Fruit fly (Drosophila melanogaster) whole organism, embryonic: ENCODE results near the gene CG46523.

Experiments used
- Adf1 ChIP-seq: fragments of 200-800 bp; sonication (Bioruptor generic); IDR thresholded peaks from 2 replicates; pipeline ENCODE4 v1.3.6; 2022; ENCODE audit warnings: missing biosample characterization, missing genetic modification characterization
- B-H1 ChIP-seq: fragments of 200-800 bp; sonication (Bioruptor generic); IDR thresholded peaks from 3 replicates; pipeline ENCODE4 v1.3.6; 2022; ENCODE audit warnings: missing biosample characterization, missing genetic modification characterization
- CG1024 ChIP-seq: fragments of 200-800 bp; sonication (Bioruptor generic); IDR thresholded peaks from 2 replicates; pipeline ENCODE4 v1.3.6; 2022; ENCODE audit warnings: missing biosample characterization, missing genetic modification characterization
- CG10959 ChIP-seq: fragments of 200-800 bp; sonication (Bioruptor generic); IDR thresholded peaks from 2 replicates; pipeline ENCODE4 v1.3.6; 2022; ENCODE audit warnings: missing biosample characterization, missing genetic modification characterization
- CG12104 ChIP-seq: fragments of 200-800 bp; sonication (Bioruptor generic); optimal IDR thresholded peaks from 3 replicates; lab custom pipeline; 2016; ENCODE audit warnings: missing biosample characterization, missing genetic modification characterization
- CG12236 ChIP-seq: fragments of 200-800 bp; sonication (Bioruptor generic); optimal IDR thresholded peaks from 2 replicates; lab custom pipeline; 2016; ENCODE audit warnings: missing biosample characterization, missing genetic modification characterization
- CG12942 ChIP-seq: fragments of 200-800 bp; sonication (Bioruptor generic); optimal IDR thresholded peaks from 3 replicates; lab custom pipeline; 2016; ENCODE audit warnings: missing biosample characterization, missing genetic modification characterization
- CG13624 ChIP-seq: fragments of 200-800 bp; sonication (Bioruptor generic); optimal IDR thresholded peaks from 2 replicates; lab custom pipeline; 2016; ENCODE audit warnings: missing biosample characterization, missing genetic modification characterization
- CG17612 ChIP-seq: fragments of 200-800 bp; sonication (Bioruptor generic); IDR thresholded peaks from 2 replicates; pipeline ENCODE4 v1.3.6; 2022; ENCODE audit warnings: missing biosample characterization, missing genetic modification characterization
- CG18476 ChIP-seq: fragments of 200-800 bp; sonication (Bioruptor generic); optimal IDR thresholded peaks from 2 replicates; lab custom pipeline; 2016; ENCODE audit warnings: missing biosample characterization, mild to moderate bottlenecking, missing genetic modification characterization
- CG30403 ChIP-seq: fragments of 200-800 bp; sonication (Bioruptor generic); optimal IDR thresholded peaks from 3 replicates; lab custom pipeline; 2016; ENCODE audit warnings: missing biosample characterization, missing genetic modification characterization
- CG3281 ChIP-seq: fragments of 200-800 bp; sonication (Bioruptor generic); optimal IDR thresholded peaks from 3 replicates; lab custom pipeline; 2017; ENCODE audit warnings: missing biosample characterization, mild to moderate bottlenecking, missing genetic modification characterization
- CG33557 ChIP-seq: fragments of 200-800 bp; sonication (Bioruptor generic); optimal IDR thresholded peaks from 2 replicates; lab custom pipeline; 2019; ENCODE audit warnings: missing biosample characterization, mild to moderate bottlenecking, missing genetic modification characterization, moderate library complexity
- CG3995 ChIP-seq: fragments of 200-800 bp; sonication (Bioruptor generic); optimal IDR thresholded peaks from 3 replicates; lab custom pipeline; 2016; ENCODE audit warnings: missing biosample characterization, missing genetic modification characterization
- CG4617 ChIP-seq: fragments of 200-800 bp; sonication (Bioruptor generic); optimal IDR thresholded peaks from 3 replicates; lab custom pipeline; 2016; ENCODE audit warnings: missing biosample characterization, missing genetic modification characterization, borderline replicate concordance
- CG6683 ChIP-seq: fragments of 200-800 bp; sonication (Bioruptor generic); optimal IDR thresholded peaks from 2 replicates; lab custom pipeline; 2017; ENCODE audit warnings: missing biosample characterization, mild to moderate bottlenecking, missing genetic modification characterization, missing genetic modification reagents
- CG7786 ChIP-seq: fragments of 200-800 bp; sonication (Bioruptor generic); optimal IDR thresholded peaks from 2 replicates; lab custom pipeline; 2016; ENCODE audit warnings: missing biosample characterization, missing genetic modification characterization
- CG7963 ChIP-seq: fragments of 200-800 bp; sonication (Bioruptor generic); IDR thresholded peaks from 3 replicates; pipeline ENCODE4 v1.3.6; 2022; ENCODE audit warnings: missing biosample characterization, missing genetic modification characterization; ENCODE audit not compliant: partially characterized antibody
- CG8359 ChIP-seq: fragments of 200-800 bp; sonication (Bioruptor generic); optimal IDR thresholded peaks from 2 replicates; lab custom pipeline; 2017; ENCODE audit warnings: missing biosample characterization, mild to moderate bottlenecking, missing genetic modification characterization, borderline replicate concordance
- CG9797 ChIP-seq: fragments of 200-800 bp; sonication (Bioruptor generic); optimal IDR thresholded peaks from 3 replicates; lab custom pipeline; 2018; ENCODE audit warnings: missing biosample characterization, mild to moderate bottlenecking, missing genetic modification characterization
- CG9817 ChIP-seq: fragments of 200-800 bp; sonication (Bioruptor generic); optimal IDR thresholded peaks from 2 replicates; lab custom pipeline; 2018; ENCODE audit warnings: missing biosample characterization, mild to moderate bottlenecking, missing genetic modification characterization, moderate library complexity
- Dip2 ChIP-seq: fragments of 200-800 bp; sonication (Bioruptor generic); IDR thresholded peaks from 2 replicates; pipeline ENCODE4 v1.3.6; 2022; ENCODE audit warnings: missing biosample characterization, missing genetic modification characterization
- Dip3 ChIP-seq: fragments of 200-800 bp; sonication (Bioruptor generic); optimal IDR thresholded peaks from 3 replicates; lab custom pipeline; 2016; ENCODE audit warnings: missing biosample characterization, missing genetic modification characterization
- Fer2 ChIP-seq: fragments of 200-800 bp; sonication (Bioruptor generic); optimal IDR thresholded peaks from 2 replicates; lab custom pipeline; 2018; ENCODE audit warnings: missing biosample characterization, mild to moderate bottlenecking, missing genetic modification characterization, moderate library complexity
- H2.0 ChIP-seq: fragments of 200-800 bp; sonication (Bioruptor generic); IDR thresholded peaks from 2 replicates; pipeline ENCODE4 v1.3.6; 2022; ENCODE audit warnings: missing biosample characterization, missing genetic modification characterization
- HLHmδ ChIP-seq: fragments of 200-800 bp; sonication (Bioruptor generic); optimal IDR thresholded peaks from 2 replicates; lab custom pipeline; 2018; ENCODE audit warnings: missing biosample characterization, mild to moderate bottlenecking, missing genetic modification characterization, moderate library complexity
- Hr3 ChIP-seq: fragments of 200-800 bp; sonication (Bioruptor generic); optimal IDR thresholded peaks from 3 replicates; lab custom pipeline; 2016; ENCODE audit warnings: missing biosample characterization, missing genetic modification characterization
- NFAT ChIP-seq: fragments of 200-800 bp; sonication (Bioruptor generic); IDR thresholded peaks from 2 replicates; pipeline ENCODE4 v1.3.6; 2022; ENCODE audit warnings: missing biosample characterization, missing genetic modification characterization
- Oli ChIP-seq: fragments of 200-800 bp; sonication (Bioruptor generic); optimal IDR thresholded peaks from 2 replicates; lab custom pipeline; 2018; ENCODE audit warnings: missing biosample characterization, mild to moderate bottlenecking, missing genetic modification characterization, moderate library complexity
- Poxn ChIP-seq: fragments of 200-800 bp; sonication (Bioruptor generic); IDR thresholded peaks from 2 replicates; pipeline ENCODE4 v1.3.6; 2022; ENCODE audit warnings: missing biosample characterization, missing genetic modification characterization
- Sin3A ChIP-seq: fragments of >200 bp; optimal IDR thresholded peaks from 2 replicates; lab custom pipeline; 2018
- Sry-β ChIP-seq: fragments of 200-800 bp; sonication (Bioruptor generic); optimal IDR thresholded peaks from 2 replicates; lab custom pipeline; 2018; ENCODE audit warnings: missing biosample characterization, mild to moderate bottlenecking, missing genetic modification characterization, moderate library complexity
- Tbp ChIP-seq: fragments of >200 bp; optimal IDR thresholded peaks from 2 replicates; lab custom pipeline; 2018; ENCODE audit warnings: missing biosample characterization, missing genetic modification characterization
- Xbp1 ChIP-seq: fragments of 200-800 bp; sonication (Bioruptor generic); optimal IDR thresholded peaks from 3 replicates; lab custom pipeline; 2016; ENCODE audit warnings: missing biosample characterization, mild to moderate bottlenecking, missing genetic modification characterization
- YL-1 ChIP-seq: fragments of 200-800 bp; sonication (Bioruptor generic); optimal IDR thresholded peaks from 3 replicates; lab custom pipeline; 2017; ENCODE audit warnings: missing biosample characterization, mild to moderate bottlenecking, missing genetic modification characterization
- chinmo ChIP-seq: fragments of 200-800 bp; sonication (Bioruptor generic); IDR thresholded peaks from 4 replicates; pipeline ENCODE4 v1.3.6; 2022; ENCODE audit warnings: missing biosample characterization, missing genetic modification characterization; ENCODE audit not compliant: partially characterized antibody
- dati ChIP-seq: fragments of 200-800 bp; sonication (Bioruptor generic); IDR thresholded peaks from 2 replicates; pipeline ENCODE4 v1.3.6; 2022; ENCODE audit warnings: missing biosample characterization, missing genetic modification characterization
- ewg ChIP-seq: fragments of 200-800 bp; sonication (Bioruptor generic); optimal IDR thresholded peaks from 3 replicates; lab custom pipeline; 2017; ENCODE audit warnings: mild to moderate bottlenecking, missing biosample characterization, missing genetic modification reagents, missing genetic modification characterization
- fd96Cb ChIP-seq: fragments of 200-800 bp; sonication (Bioruptor generic); optimal IDR thresholded peaks from 2 replicates; lab custom pipeline; 2018; ENCODE audit warnings: missing biosample characterization, mild to moderate bottlenecking, missing genetic modification characterization, moderate library complexity
- gem ChIP-seq: fragments of 200-800 bp; sonication (Bioruptor generic); optimal IDR thresholded peaks from 2 replicates; lab custom pipeline; 2019; ENCODE audit warnings: missing biosample characterization, mild to moderate bottlenecking, missing genetic modification characterization, moderate library complexity
- hb ChIP-seq: fragments of 200-800 bp; sonication (Bioruptor generic); IDR thresholded peaks from 3 replicates; pipeline ENCODE4 v1.3.6; 2022; ENCODE audit warnings: missing biosample characterization, missing genetic modification characterization; ENCODE audit not compliant: partially characterized antibody
- jumu ChIP-seq: fragments of 200-800 bp; sonication (Bioruptor generic); optimal IDR thresholded peaks from 3 replicates; lab custom pipeline; 2016; ENCODE audit warnings: missing biosample characterization, missing genetic modification characterization
- knrl ChIP-seq: fragments of 200-800 bp; sonication (Bioruptor generic); IDR thresholded peaks from 3 replicates; pipeline ENCODE4 v1.3.6; 2022; ENCODE audit warnings: missing biosample characterization, missing genetic modification characterization; ENCODE audit not compliant: partially characterized antibody
- lmd ChIP-seq: fragments of 200-800 bp; sonication (Bioruptor generic); IDR thresholded peaks from 2 replicates; pipeline ENCODE4 v1.3.6; 2022; ENCODE audit warnings: missing biosample characterization, missing genetic modification characterization
- nerfin-1 ChIP-seq: fragments of 200-800 bp; sonication (Bioruptor generic); optimal IDR thresholded peaks from 3 replicates; lab custom pipeline; 2019; ENCODE audit warnings: missing biosample characterization, mild to moderate bottlenecking, missing genetic modification characterization, moderate library complexity
- pfk ChIP-seq: fragments of 200-800 bp; sonication (Bioruptor generic); optimal IDR thresholded peaks from 2 replicates; lab custom pipeline; 2018; ENCODE audit warnings: missing biosample characterization, mild to moderate bottlenecking, missing genetic modification characterization, moderate library complexity
- pnt ChIP-seq: fragments of 200-800 bp; sonication (Bioruptor generic); optimal IDR thresholded peaks from 3 replicates; lab custom pipeline; 2016; ENCODE audit warnings: missing biosample characterization, missing genetic modification characterization
- rib ChIP-seq: fragments of 200-800 bp; sonication (Bioruptor generic); IDR thresholded peaks from 2 replicates; pipeline ENCODE4 v1.3.6; 2022; ENCODE audit warnings: missing biosample characterization, missing genetic modification characterization
- tin ChIP-seq: fragments of 200-800 bp; sonication (Bioruptor generic); optimal IDR thresholded peaks from 3 replicates; lab custom pipeline; 2016; ENCODE audit warnings: missing biosample characterization, missing genetic modification characterization
- wor ChIP-seq: fragments of 200-800 bp; sonication (Bioruptor generic); IDR thresholded peaks from 2 replicates; pipeline ENCODE4 v1.3.6; 2022; ENCODE audit warnings: missing biosample characterization, missing genetic modification characterization
- yki ChIP-seq: fragments of >200 bp; optimal IDR thresholded peaks from 3 replicates; lab custom pipeline; 2018
- zf30C ChIP-seq: fragments of 200-800 bp; sonication (Bioruptor generic); optimal IDR thresholded peaks from 3 replicates; lab custom pipeline; 2018; ENCODE audit warnings: missing biosample characterization, mild to moderate bottlenecking, missing genetic modification characterization
- zfh2 ChIP-seq: fragments of 200-800 bp; sonication (Bioruptor generic); optimal IDR thresholded peaks from 2 replicates; lab custom pipeline; 2016; ENCODE audit warnings: missing biosample characterization, missing genetic modification characterization

CG46523 gene

dm6 chr3L:1885436-1885835, 53.5 kb downstream of the CG46523 start, which contains the start of gene Tmhs (continued):
- TF ChIP-seq H2.0 (no peak), zfh2 (GFP tag; lab: Kevin White, UChicago) (no peak), dati (no peak), NFAT (no peak), CG30403 (no peak), pfk (GFP tag; lab: Kevin White, UChicago) (no peak), Hr3 (GFP tag; lab: Kevin White, UChicago) (no peak), CG8359 (no peak), Xbp1 (no peak), YL-1 (GFP tag; lab: Kevin White, UChicago) (no peak), jumu (GFP tag; lab: Kevin White, UChicago) (no peak), tin (GFP tag; lab: Kevin White, UChicago) (no peak), gem (tag; lab: Kevin White, UChicago) (no peak), Adf1 (no peak), CG6683 (GFP tag; lab: Kevin White, UChicago) (no peak), CG12104 (GFP tag; lab: Kevin White, UChicago) (no peak), nerfin-1 (tag; lab: Kevin White, UChicago) (no peak), Oli (tag; lab: Kevin White, UChicago) (no peak), zf30C (GFP tag; lab: Kevin White, UChicago) (no peak), Tbp (GFP tag; lab: Kevin White, UChicago) (no peak), yki (lab: Kevin White, UChicago) (peak; percentile 43), Sry-β (GFP tag; lab: Kevin White, UChicago) (no peak), CG13624 (GFP tag; lab: Kevin White, UChicago) (no peak), ewg (GFP tag; lab: Kevin White, UChicago) (no peak), CG7963 (GFP tag; lab: Robert Waterston, UW) (0 out of 3 replicates have a peak, but pooled peaks have one; percentile 39), chinmo (GFP tag; lab: Robert Waterston, UW) (peak; percentile 68; the same call in 1 of the 4 replicates), CG18476 (no peak), CG7786 (GFP tag; lab: Kevin White, UChicago) (no peak), Fer2 (no peak), CG4617 (no peak), Dip3 (GFP tag; lab: Kevin White, UChicago) (no peak), knrl (no peak), rib (peak; percentile 65; the same call in 1 of the 2 replicates), Poxn (GFP tag; lab: Robert Waterston, UW) (no peak), CG1024 (no peak), HLHmδ (GFP tag; lab: Kevin White, UChicago) (peak; percentile 71), B-H1 (no peak), CG17612 (no peak), Sin3A (lab: Kevin White, UChicago) (no peak), CG33557 (no peak), CG3995 (no peak), CG12236 (GFP tag; lab: Kevin White, UChicago) (no peak), wor (no peak), Dip2 (GFP tag; lab: Robert Waterston, UW) (no peak), hb (GFP tag; lab: Robert Waterston, UW) (no peak), CG9797 (no peak), CG12942 (GFP tag; lab: Kevin White, UChicago) (no peak), lmd (GFP tag; lab: Robert Waterston, UW) (no peak), CG3281 (no peak), CG9817 (tag; lab: Kevin White, UChicago) (no peak), pnt (GFP tag; lab: Kevin White, UChicago) (no peak), CG10959 (GFP tag; lab: Robert Waterston, UW) (no peak), fd96Cb (tag; lab: Kevin White, UChicago) (no peak)
